Worm (Caenorhabditis elegans) whole organism, young adult: Measurements from ENCODE around the gene Y116A8C.29.

Source experiments
- Y56A3A.18 ChIP-seq: fragments of 200-800 bp; sonication (Bioruptor generic); IDR thresholded peaks from 2 replicates; pipeline ENCODE4 v1.3.6; 2022; ENCODE audit warnings: missing genetic modification reagents, missing genetic modification characterization, missing compliant biosample characterization
- aptf-3 ChIP-seq: fragments of 200-800 bp; sonication (Bioruptor generic); IDR thresholded peaks from 2 replicates; pipeline ENCODE4 v1.3.6; 2022; ENCODE audit warnings: missing genetic modification characterization, missing compliant biosample characterization
- efl-1 ChIP-seq: fragments of 150-350 bp; optimal IDR thresholded peaks from 2 replicates; lab custom pipeline; 2014; ENCODE audit warnings: missing biosample characterization, missing genetic modification reagents, missing genetic modification characterization
- hmg-1.2 ChIP-seq: fragments of 200-800 bp; sonication (Bioruptor generic); IDR thresholded peaks from 2 replicates; pipeline ENCODE4 v1.3.6; 2022; ENCODE audit warnings: missing genetic modification reagents, missing genetic modification characterization, missing compliant biosample characterization
- hsf-1 ChIP-seq: fragments of 200-800 bp; sonication (Bioruptor generic); IDR thresholded peaks from 2 replicates; pipeline ENCODE4 v1.3.6; 2022; ENCODE audit warnings: missing genetic modification reagents, missing genetic modification characterization, missing compliant biosample characterization
- lag-1 ChIP-seq: fragments of 200-800 bp; sonication (Bioruptor generic); IDR thresholded peaks from 2 replicates; pipeline ENCODE4 v1.3.6; 2022; ENCODE audit warnings: missing genetic modification reagents, missing genetic modification characterization, missing compliant biosample characterization
- nfya-2 ChIP-seq: fragments of 200-800 bp; sonication (Bioruptor generic); IDR thresholded peaks from 2 replicates; pipeline ENCODE4 v1.3.6; 2022; ENCODE audit warnings: missing genetic modification reagents, missing genetic modification characterization, missing compliant biosample characterization
- nhr-90 ChIP-seq: sonication (generic microtip); optimal IDR thresholded peaks from 2 replicates; lab custom pipeline; 2016; ENCODE audit warnings: missing genotype, mild to moderate bottlenecking, missing genetic modification characterization, missing compliant biosample characterization
- unc-62 ChIP-seq: fragments of 150-350 bp; optimal IDR thresholded peaks from 2 replicates; lab custom pipeline; 2014; ENCODE audit warnings: missing biosample characterization, missing genetic modification reagents, missing genetic modification characterization
- xnd-1 ChIP-seq: sonication (generic microtip); optimal IDR thresholded peaks from 2 replicates; lab custom pipeline; 2016; ENCODE audit warnings: missing genotype, missing genetic modification reagents, missing genetic modification characterization, missing compliant biosample characterization
- zfh-2 ChIP-seq: fragments of 200-800 bp; sonication (Bioruptor generic); conservative IDR thresholded peaks from 2 replicates; pipeline ENCODE4 v1.3.6; 2022; ENCODE audit warnings: missing genetic modification reagents, missing genetic modification characterization, missing compliant biosample characterization

DNA sequence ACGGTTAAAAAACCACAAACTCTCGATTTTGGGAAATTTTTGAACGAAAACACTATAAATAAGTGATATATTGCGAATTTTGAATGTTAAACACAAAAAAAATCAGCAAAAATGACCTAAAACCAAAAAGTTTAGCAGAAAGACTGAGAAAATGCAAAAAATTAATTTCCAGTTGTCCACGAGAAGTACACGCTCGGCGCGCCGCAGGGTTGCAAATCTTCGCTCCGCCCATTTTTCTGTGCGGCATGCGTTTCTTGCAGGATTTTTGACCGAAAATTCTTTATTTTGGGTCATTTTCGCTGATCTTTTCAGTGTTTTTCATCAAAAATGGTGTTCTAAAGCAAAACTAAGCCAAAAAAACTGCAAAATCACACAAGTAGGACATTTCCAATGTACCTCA lies 9.0 kb upstream of the Y116A8C.29 start:
- TF ChIP-seq hsf-1 (no peak), efl-1 (GFP tag; lab: Kevin White, UChicago) (no peak), nhr-90 (no peak), aptf-3 (GFP tag; lab: Robert Waterston, UW) (no peak), Y56A3A.18 (GFP tag; lab: Robert Waterston, UW) (no peak), hmg-1.2 (GFP tag; lab: Robert Waterston, UW) (no peak), nfya-2 (no peak), unc-62 (GFP tag; lab: Kevin White, UChicago) (no peak), xnd-1 (tag; lab: Kevin White, UChicago) (no peak), lag-1 (no peak), zfh-2 (GFP tag; lab: Robert Waterston, UW) (no peak)
